Worm (Caenorhabditis elegans) whole organism, mixed stage, embryonic: ENCODE results near the gene dod-21.

Experiments used
- bed-3 ChIP-seq: fragments of 200-800 bp; sonication (Bioruptor generic); optimal IDR thresholded peaks from 3 replicates; lab custom pipeline; 2018; ENCODE audit warnings: mild to moderate bottlenecking, missing genetic modification characterization, moderate library complexity, missing compliant biosample characterization
- ceh-43 ChIP-seq: fragments of 200-800 bp; sonication (Bioruptor generic); optimal IDR thresholded peaks from 2 replicates; lab custom pipeline; 2018; ENCODE audit warnings: mild to moderate bottlenecking, missing genetic modification characterization, moderate library complexity, missing compliant biosample characterization
- ceh-83 ChIP-seq: fragments of 200-800 bp; sonication (Bioruptor generic); optimal IDR thresholded peaks from 2 replicates; lab custom pipeline; 2018; ENCODE audit warnings: mild to moderate bottlenecking, missing genetic modification characterization, missing compliant biosample characterization
- ces-1 ChIP-seq: fragments of 150-350 bp; optimal IDR thresholded peaks from 2 replicates; lab custom pipeline; 2014; ENCODE audit warnings: missing biosample characterization, missing genetic modification reagents, missing genetic modification characterization
- cnd-1 ChIP-seq: fragments of 200-800 bp; sonication (Bioruptor generic); optimal IDR thresholded peaks from 2 replicates; lab custom pipeline; 2018; ENCODE audit warnings: mild to moderate bottlenecking, missing genetic modification characterization, missing compliant biosample characterization
- drap-1 ChIP-seq: fragments of 200-800 bp; sonication (Bioruptor generic); optimal IDR thresholded peaks from 3 replicates; lab custom pipeline; 2018; ENCODE audit warnings: mild to moderate bottlenecking, missing genetic modification characterization, missing compliant biosample characterization
- elt-1 ChIP-seq: sonication (generic microtip); optimal IDR thresholded peaks from 2 replicates; lab custom pipeline; 2017; ENCODE audit warnings: missing genetic modification characterization, mild to moderate bottlenecking, missing compliant biosample characterization, antibody characterized with exemption, moderate library complexity, borderline replicate concordance; ENCODE audit not compliant: insufficient read depth
- flh-1 ChIP-seq: fragments of 200-800 bp; sonication (Bioruptor generic); optimal IDR thresholded peaks from 2 replicates; lab custom pipeline; 2018; ENCODE audit warnings: mild to moderate bottlenecking, missing genetic modification characterization, moderate library complexity, missing compliant biosample characterization
- ham-2 ChIP-seq: fragments of 200-800 bp; sonication (Bioruptor generic); optimal IDR thresholded peaks from 2 replicates; lab custom pipeline; 2018; ENCODE audit warnings: mild to moderate bottlenecking, missing genetic modification characterization, missing compliant biosample characterization
- hlh-1 ChIP-seq: fragments of 150-350 bp; optimal IDR thresholded peaks from 2 replicates; lab custom pipeline; 2014; ENCODE audit warnings: missing biosample characterization, missing genetic modification reagents, missing genetic modification characterization
- lin-13 ChIP-seq: fragments of 150-350 bp; optimal IDR thresholded peaks from 2 replicates; lab custom pipeline; 2014; ENCODE audit warnings: missing biosample characterization, missing genetic modification characterization
- lsy-2 ChIP-seq: fragments of 150-350 bp; optimal IDR thresholded peaks from 2 replicates; lab custom pipeline; 2014; ENCODE audit warnings: missing biosample characterization, missing genetic modification characterization
- mab-5 ChIP-seq: fragments of 150-350 bp; optimal IDR thresholded peaks from 2 replicates; lab custom pipeline; 2014; ENCODE audit warnings: missing biosample characterization, missing genetic modification characterization
- mep-1 ChIP-seq: fragments of 150-350 bp; optimal IDR thresholded peaks from 2 replicates; lab custom pipeline; 2017; ENCODE audit warnings: missing biosample characterization, missing genetic modification reagents, missing genetic modification characterization, inconsistent platforms
- mls-2 ChIP-seq: sonication (generic microtip); optimal IDR thresholded peaks from 2 replicates; lab custom pipeline; 2016; ENCODE audit warnings: mild to moderate bottlenecking, missing genetic modification characterization, moderate library complexity, missing compliant biosample characterization
- nhr-12 ChIP-seq: fragments of 150-350 bp; optimal IDR thresholded peaks from 2 replicates; lab custom pipeline; 2014; ENCODE audit warnings: missing biosample characterization, missing genetic modification characterization
- nhr-2 ChIP-seq: fragments of 150-350 bp; optimal IDR thresholded peaks from 2 replicates; lab custom pipeline; 2014; ENCODE audit warnings: missing biosample characterization, missing genetic modification characterization
- nhr-237 ChIP-seq: fragments of 150-350 bp; optimal IDR thresholded peaks from 2 replicates; lab custom pipeline; 2014; ENCODE audit warnings: missing biosample characterization, missing genetic modification characterization
- nhr-28 ChIP-seq: fragments of 150-350 bp; optimal IDR thresholded peaks from 2 replicates; lab custom pipeline; 2014; ENCODE audit warnings: missing biosample characterization, missing genetic modification characterization
- nhr-76 ChIP-seq: sonication (generic microtip); optimal IDR thresholded peaks from 2 replicates; lab custom pipeline; 2017; ENCODE audit warnings: missing biosample characterization, missing genetic modification characterization
- pha-4 ChIP-seq: fragments of 150-350 bp; optimal IDR thresholded peaks from 2 replicates; lab custom pipeline; 2018; ENCODE audit warnings: missing biosample characterization, missing genetic modification reagents, missing genetic modification characterization
- snpc-4 ChIP-seq: fragments of 150-350 bp; optimal IDR thresholded peaks from 2 replicates; lab custom pipeline; 2014; ENCODE audit warnings: missing biosample characterization, missing genetic modification characterization
- sptf-1 ChIP-seq: sonication (generic microtip); optimal IDR thresholded peaks from 2 replicates; lab custom pipeline; 2017; ENCODE audit warnings: mild to moderate bottlenecking, missing genetic modification characterization, moderate library complexity, missing compliant biosample characterization
- tbx-8 ChIP-seq: fragments of 200-800 bp; sonication (Bioruptor generic); optimal IDR thresholded peaks from 2 replicates; lab custom pipeline; 2018; ENCODE audit warnings: mild to moderate bottlenecking, missing genetic modification characterization, moderate library complexity, missing compliant biosample characterization
- unc-62 ChIP-seq: fragments of 150-350 bp; optimal IDR thresholded peaks from 2 replicates; lab custom pipeline; 2014; ENCODE audit warnings: missing biosample characterization, missing genetic modification reagents, missing genetic modification characterization
- zip-8 ChIP-seq: fragments of 150-350 bp; optimal IDR thresholded peaks from 2 replicates; lab custom pipeline; 2014; ENCODE audit warnings: missing biosample characterization, missing genetic modification characterization
- ztf-11 ChIP-seq: fragments of 150-350 bp; optimal IDR thresholded peaks from 2 replicates; lab custom pipeline; 2014; ENCODE audit warnings: missing biosample characterization, missing genetic modification characterization

The dod-21 gene

DNA sequence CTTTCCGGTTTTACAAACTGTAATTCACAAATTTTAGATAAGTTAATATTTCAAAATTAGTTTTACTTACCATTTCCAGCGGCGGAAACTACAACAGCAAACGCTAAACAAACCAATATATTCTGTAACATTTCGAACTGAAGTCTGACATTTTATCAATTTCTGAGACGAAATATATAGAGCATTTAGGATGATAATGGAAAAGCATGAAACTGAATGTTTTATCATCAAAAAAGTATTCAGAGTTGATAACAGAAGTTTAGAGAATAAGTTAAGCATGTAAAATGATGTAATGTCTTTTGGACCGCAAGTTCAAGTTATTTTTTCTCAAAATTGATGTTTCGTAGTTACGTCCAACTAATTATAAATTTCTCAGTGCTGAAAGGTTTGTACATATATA lies 32.6 kb downstream of the dod-21 start, which contains the start of gene F55G11.2:
TSS of gene F55G11.2 (minus strand) at position 149 of the 400 bp plus-strand sequence.
- TF ChIP-seq bed-3 (GFP tag; lab: Kevin White, UChicago) (no peak), zip-8 (no peak), lsy-2 (tag; lab: Kevin White, UChicago) (no peak), nhr-12 (tag; lab: Kevin White, UChicago) (no peak), hlh-1 (tag; lab: Kevin White, UChicago) (no peak), pha-4 (no peak), drap-1 (no peak)

ce11 chrIV:12971994-12972520 lies 35.5 kb downstream of the dod-21 start:
- no peak for TF ChIP-seq mep-1 (tag; lab: Kevin White, UChicago)
- no peak for TF ChIP-seq pha-4
- no peak for TF ChIP-seq nhr-237 (tag; lab: Kevin White, UChicago)
- TF ChIP-seq mab-5, result no peak
- no peak for TF ChIP-seq nhr-76 (tag; lab: Kevin White, UChicago)
- no peak for TF ChIP-seq zip-8
- TF ChIP-seq nhr-28 (tag; lab: Kevin White, UChicago), result no peak
- no peak for TF ChIP-seq ztf-11 (tag; lab: Kevin White, UChicago)
- no peak for TF ChIP-seq lsy-2 (tag; lab: Kevin White, UChicago)
- no peak for TF ChIP-seq ces-1 (GFP tag; lab: Kevin White, UChicago)
- no peak for TF ChIP-seq snpc-4
- TF ChIP-seq sptf-1 (tag; lab: Kevin White, UChicago), result no peak
- no peak for TF ChIP-seq unc-62 (GFP tag; lab: Kevin White, UChicago)
- no peak for TF ChIP-seq nhr-12 (tag; lab: Kevin White, UChicago)

DNA sequence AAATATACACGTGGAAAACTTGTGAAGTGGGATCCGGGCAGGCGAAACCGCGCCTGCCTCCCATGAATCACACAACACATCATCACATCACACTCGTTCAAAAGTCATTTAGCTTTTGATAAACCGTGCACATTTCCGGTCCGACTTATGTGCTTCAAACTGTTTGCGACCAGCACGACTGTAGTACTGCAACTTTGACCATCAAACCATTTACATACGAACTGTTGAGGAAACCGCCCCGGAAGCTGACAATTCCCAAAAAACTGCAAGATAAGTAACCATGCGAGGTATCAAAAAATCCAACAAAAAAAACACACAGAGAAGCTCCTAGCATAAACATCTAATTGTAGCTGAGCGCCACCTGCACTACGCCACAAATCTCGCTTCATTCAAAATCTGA lies 36.2 kb downstream of the dod-21 start:
- TF ChIP-seq elt-1 (tag; lab: Kevin White, UChicago), result no peak

ce11 chrIV:12973336-12973735 lies 36.8 kb downstream of the dod-21 start, which contains the start of gene F55G11.4:
F55G11.4 (plus strand) TSS chrIV:12973624.
- no peak for TF ChIP-seq hlh-1 (tag; lab: Kevin White, UChicago)
- no peak for TF ChIP-seq mep-1 (tag; lab: Kevin White, UChicago)
- no peak for TF ChIP-seq unc-62 (GFP tag; lab: Kevin White, UChicago)
- no peak for TF ChIP-seq nhr-2
- no peak for TF ChIP-seq ceh-83
- no peak for TF ChIP-seq nhr-28 (tag; lab: Kevin White, UChicago)
- TF ChIP-seq cnd-1 (tag; lab: Kevin White, UChicago), result no peak
- TF ChIP-seq tbx-8 (GFP tag; lab: Kevin White, UChicago), result no peak

DNA sequence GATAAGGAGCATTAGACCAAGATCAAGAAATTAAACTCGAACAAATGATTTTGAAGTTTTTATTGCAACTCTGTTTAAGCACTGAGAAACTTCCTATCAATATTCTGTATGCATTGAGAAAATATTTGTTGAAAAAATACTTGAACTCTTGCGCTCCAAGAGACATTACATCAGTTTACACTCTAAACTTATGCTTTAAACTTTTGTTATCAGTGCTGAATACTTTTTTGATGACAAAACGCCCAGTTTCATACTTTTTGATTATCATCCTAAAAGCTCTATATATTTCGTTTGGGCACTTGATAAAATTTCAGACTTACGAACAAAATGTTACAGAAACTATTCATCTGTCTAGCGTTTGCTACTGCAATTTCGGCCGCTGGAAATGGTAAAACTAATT lies 39.4 kb downstream of the dod-21 start, which contains the start of gene dod-17:
TSS of gene dod-17 (plus strand) at position 323 of the 400 bp plus-strand sequence.
- no peak for TF ChIP-seq mep-1 (tag; lab: Kevin White, UChicago)
- TF ChIP-seq drap-1, result no peak

- TF ChIP-seq mls-2 (tag; lab: Kevin White, UChicago) (no peak), lin-13 (tag; lab: Kevin White, UChicago) (no peak), ham-2 (GFP tag; lab: Kevin White, UChicago) (no peak), zip-8 (no peak), sptf-1 (tag; lab: Kevin White, UChicago) (no peak), drap-1 (no peak)
Observed at ce11 chrIV:12977650-12978049, 41.1 kb downstream of the dod-21 start.

- no peak for TF ChIP-seq flh-1
- TF ChIP-seq tbx-8 (GFP tag; lab: Kevin White, UChicago), result no peak
- no peak for TF ChIP-seq ceh-43 (GFP tag; lab: Kevin White, UChicago)
- no peak for TF ChIP-seq snpc-4
- no peak for TF ChIP-seq ztf-11 (tag; lab: Kevin White, UChicago)
- TF ChIP-seq ceh-83, result no peak
- no peak for TF ChIP-seq elt-1 (tag; lab: Kevin White, UChicago)
Observed at ce11 chrIV:12978307-12979036, 41.9 kb downstream of the dod-21 start, which contains the start of gene K10D11.2. K10D11.2 (plus strand) TSS chrIV:12978986.
